Worm (Caenorhabditis elegans): ENCODE measurements around the gene nhr-47.

ce11 chrV:5548497-5548896, 43.4 kb downstream of the nhr-47 start:
- no peak for TF ChIP-seq ztf-29 (GFP tag; IDR thresholded peaks at IDR 0.05)
- TF ChIP-seq med-1 (GFP tag; optimal IDR thresholded peaks at IDR 0.05; ENCODE audit: insufficient read depth): no peak
- no peak for TF ChIP-seq T22C8.4 (GFP tag; IDR thresholded peaks at IDR 0.05)

Data from whole organism, midembryonic.